Worm (Caenorhabditis elegans) whole organism, young adult: ENCODE data around the gene ric-3.

ENCODE experiments used
- C17E4.6 ChIP-seq: fragments of 200-800 bp; sonication (Bioruptor generic); IDR thresholded peaks from 2 replicates; pipeline ENCODE4 v1.3.6; 2022; ENCODE audit warnings: missing genetic modification reagents, missing genetic modification characterization, missing compliant biosample characterization
- F33H1.4 ChIP-seq: fragments of 200-800 bp; sonication (Bioruptor generic); IDR thresholded peaks from 2 replicates; pipeline ENCODE4 v1.3.6; 2022; ENCODE audit warnings: missing genetic modification reagents, missing genetic modification characterization, missing compliant biosample characterization
- aptf-2 ChIP-seq: fragments of 200-800 bp; sonication (Bioruptor generic); conservative IDR thresholded peaks from 2 replicates; pipeline ENCODE4 v1.3.6; 2022; ENCODE audit warnings: missing genetic modification reagents, missing genetic modification characterization, missing compliant biosample characterization
- bed-1 ChIP-seq: fragments of 200-800 bp; sonication (Bioruptor generic); IDR thresholded peaks from 2 replicates; pipeline ENCODE4 v1.3.6; 2022; ENCODE audit warnings: missing genetic modification reagents, missing genetic modification characterization, missing compliant biosample characterization
- hlh-26 ChIP-seq: fragments of 200-800 bp; sonication (Bioruptor generic); conservative IDR thresholded peaks from 2 replicates; pipeline ENCODE4 v1.3.6; 2022; ENCODE audit warnings: missing genetic modification reagents, missing genetic modification characterization, missing compliant biosample characterization
- nhr-27 ChIP-seq: fragments of 200-800 bp; sonication (Bioruptor generic); optimal IDR thresholded peaks from 2 replicates; lab custom pipeline; 2018; ENCODE audit warnings: mild to moderate bottlenecking, missing genetic modification characterization, moderate library complexity, missing compliant biosample characterization

ce11 chrIV:7870451-7870850 lies 52.4 kb downstream of the ric-3 start, which contains the start of gene T06C10.3:
- TF ChIP-seq C17E4.6 (no peak), hlh-26 (no peak), aptf-2 (GFP tag; lab: Robert Waterston, UW) (no peak), F33H1.4 (GFP tag; lab: Robert Waterston, UW) (no peak), bed-1 (no peak), nhr-27 (tag; lab: Kevin White, UChicago) (no peak)
